Worm (Caenorhabditis elegans) whole organism, L4/young adult: ENCODE results near the gene srx-64.

Source experiments
- W03F9.2 ChIP-seq: fragments of 150-350 bp; optimal IDR thresholded peaks from 2 replicates; lab custom pipeline; 2014; ENCODE audit warnings: missing biosample characterization, missing genetic modification characterization
- dao-5 ChIP-seq: sonication (generic microtip); optimal IDR thresholded peaks from 2 replicates; lab custom pipeline; 2016; ENCODE audit warnings: missing genotype, missing genetic modification characterization, moderate library complexity, missing compliant biosample characterization

DNA sequence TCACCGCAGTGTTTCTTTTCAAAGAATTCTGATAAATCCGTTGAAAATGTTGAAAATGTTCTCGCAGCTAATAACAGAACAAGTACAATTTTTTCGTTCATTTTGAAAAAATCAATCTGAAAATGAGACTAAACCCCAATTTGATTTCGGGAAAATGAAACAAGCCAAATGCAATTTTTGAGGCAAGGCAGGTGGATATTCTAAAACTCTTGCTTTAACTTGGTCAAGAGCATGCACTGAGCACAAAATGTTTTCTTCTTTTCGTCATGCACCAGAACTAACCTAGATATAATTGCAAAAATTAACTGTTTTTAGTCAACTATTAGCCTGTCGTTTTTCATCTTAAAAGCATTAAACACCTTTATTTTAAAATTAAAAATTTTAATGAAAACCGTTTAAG is 29.1 kb upstream of the srx-64 start, which contains the start of gene irld-22:
- TF ChIP-seq W03F9.2 (tag; lab: Kevin White, UChicago) (no peak), dao-5 (tag; lab: Kevin White, UChicago) (no peak)
